Fruit fly (Drosophila melanogaster) whole organism, embryonic: ENCODE data around the gene CG11975.

Experiments used
- Adf1 ChIP-seq: fragments of 200-800 bp; sonication (Bioruptor generic); IDR thresholded peaks from 2 replicates; pipeline ENCODE4 v1.3.6; 2022; ENCODE audit warnings: missing biosample characterization, missing genetic modification characterization
- Bgb ChIP-seq: fragments of 200-800 bp; sonication (Bioruptor generic); IDR thresholded peaks from 2 replicates; pipeline ENCODE4 v1.3.6; 2022; ENCODE audit warnings: missing biosample characterization, missing genetic modification characterization; ENCODE audit not compliant: partially characterized antibody
- Blimp-1 ChIP-seq: fragments of 200-800 bp; sonication (Bioruptor generic); optimal IDR thresholded peaks from 3 replicates; lab custom pipeline; 2018; ENCODE audit warnings: missing biosample characterization, missing genetic modification characterization, mild to moderate bottlenecking, moderate library complexity, missing genetic modification reagents
- CG11085 ChIP-seq: fragments of 200-800 bp; sonication (Bioruptor generic); IDR thresholded peaks from 2 replicates; pipeline ENCODE4 v1.3.6; 2022; ENCODE audit warnings: missing biosample characterization, missing genetic modification characterization
- CG11504 ChIP-seq: fragments of 200-800 bp; sonication (Bioruptor generic); optimal IDR thresholded peaks from 3 replicates; lab custom pipeline; 2019; ENCODE audit warnings: missing biosample characterization, mild to moderate bottlenecking, missing genetic modification characterization, moderate library complexity
- CG1233 ChIP-seq: fragments of 200-800 bp; sonication (Bioruptor generic); optimal IDR thresholded peaks from 4 replicates; lab custom pipeline; 2018; ENCODE audit warnings: missing biosample characterization, mild to moderate bottlenecking, missing genetic modification characterization
- CG12769 ChIP-seq: fragments of 200-800 bp; sonication (Bioruptor generic); optimal IDR thresholded peaks from 2 replicates; lab custom pipeline; 2019; ENCODE audit warnings: missing biosample characterization, mild to moderate bottlenecking, missing genetic modification characterization, moderate library complexity
- CG17385 ChIP-seq: fragments of 200-800 bp; sonication (Bioruptor generic); optimal IDR thresholded peaks from 3 replicates; lab custom pipeline; 2018; ENCODE audit warnings: missing biosample characterization, mild to moderate bottlenecking, missing genetic modification characterization
- CG1832 ChIP-seq: fragments of 200-800 bp; sonication (Bioruptor generic); optimal IDR thresholded peaks from 2 replicates; lab custom pipeline; 2017; ENCODE audit warnings: missing biosample characterization, mild to moderate bottlenecking, missing genetic modification characterization, inconsistent platforms
- CG2199 ChIP-seq: fragments of 200-800 bp; sonication (Bioruptor generic); IDR thresholded peaks from 3 replicates; pipeline ENCODE4 v1.3.6; 2022; ENCODE audit warnings: missing biosample characterization, missing genetic modification characterization
- CG3163 ChIP-seq: fragments of 200-800 bp; sonication (Bioruptor generic); optimal IDR thresholded peaks from 3 replicates; lab custom pipeline; 2016; ENCODE audit warnings: missing biosample characterization, missing genetic modification characterization
- CG4360 ChIP-seq: fragments of 200-800 bp; sonication (Bioruptor generic); IDR thresholded peaks from 2 replicates; pipeline ENCODE4 v1.3.6; 2022; ENCODE audit warnings: missing biosample characterization, missing genetic modification characterization
- CG5180 ChIP-seq: fragments of 200-800 bp; sonication (Bioruptor generic); optimal IDR thresholded peaks from 3 replicates; lab custom pipeline; 2017; ENCODE audit warnings: missing biosample characterization, missing genetic modification characterization, mild to moderate bottlenecking, moderate library complexity, missing genetic modification reagents
- CG6854 ChIP-seq: fragments of 200-800 bp; sonication (Bioruptor generic); optimal IDR thresholded peaks from 3 replicates; lab custom pipeline; 2017; ENCODE audit warnings: missing biosample characterization, mild to moderate bottlenecking, missing genetic modification characterization
- CG7963 ChIP-seq: fragments of 200-800 bp; sonication (Bioruptor generic); IDR thresholded peaks from 3 replicates; pipeline ENCODE4 v1.3.6; 2022; ENCODE audit warnings: missing biosample characterization, missing genetic modification characterization; ENCODE audit not compliant: partially characterized antibody
- CG7987 ChIP-seq: fragments of 200-800 bp; sonication (Bioruptor generic); optimal IDR thresholded peaks from 2 replicates; lab custom pipeline; 2018; ENCODE audit warnings: missing biosample characterization, mild to moderate bottlenecking, missing genetic modification characterization, moderate library complexity
- CG9876 ChIP-seq: fragments of 200-800 bp; sonication (Bioruptor generic); optimal IDR thresholded peaks from 2 replicates; lab custom pipeline; 2016; ENCODE audit warnings: missing biosample characterization, missing genetic modification characterization
- Dad ChIP-seq: fragments of 200-800 bp; sonication (Bioruptor generic); optimal IDR thresholded peaks from 3 replicates; lab custom pipeline; 2016; ENCODE audit warnings: missing biosample characterization, missing genetic modification characterization
- Deaf1 ChIP-seq: fragments of 200-800 bp; optimal IDR thresholded peaks from 3 replicates; lab custom pipeline; 2019; ENCODE audit warnings: missing biosample characterization, mild to moderate bottlenecking, missing genetic modification characterization, moderate library complexity
- Eip74EF ChIP-seq, 2 experiments: fragments of 200-800 bp in 1 of 2; fragments of >200 bp in 1 of 2; sonication (Bioruptor generic) in 1 of 2; optimal IDR thresholded peaks; 2 replicates each; lab custom pipeline; 2017 to 2019; ENCODE audit warnings: missing biosample characterization in 2 of 2, missing genetic modification characterization in 2 of 2, mild to moderate bottlenecking in 1 of 2, moderate library complexity in 1 of 2
- H2.0 ChIP-seq: fragments of 200-800 bp; sonication (Bioruptor generic); IDR thresholded peaks from 2 replicates; pipeline ENCODE4 v1.3.6; 2022; ENCODE audit warnings: missing biosample characterization, missing genetic modification characterization
- Med ChIP-seq: fragments of 200-800 bp; sonication (Bioruptor generic); peaks from one replicate; lab custom pipeline; 2016; ENCODE audit warnings: missing biosample characterization, missing genetic modification characterization, mild to moderate bottlenecking, inconsistent platforms, moderate library complexity
- NC2α ChIP-seq: fragments of 200-800 bp; sonication (Bioruptor generic); optimal IDR thresholded peaks from 2 replicates; lab custom pipeline; 2016; ENCODE audit warnings: missing biosample characterization, missing genetic modification characterization
- Ssrp ChIP-seq: fragments of 200-800 bp; sonication (Bioruptor generic); optimal IDR thresholded peaks from 2 replicates; lab custom pipeline; 2018; ENCODE audit warnings: missing biosample characterization, mild to moderate bottlenecking, missing genetic modification characterization, moderate library complexity
- Trl ChIP-seq, 3 experiments: fragments of >200 bp in 2 of 3; fragments of 200-800 bp in 1 of 3; sonication (Bioruptor generic) in 1 of 3; optimal IDR thresholded peaks; 2 replicates in 1 of 3; 3 replicates in 2 of 3; lab custom pipeline; 2016 to 2017; ENCODE audit warnings: missing biosample characterization in 1 of 3, missing genetic modification characterization in 1 of 3
- amos ChIP-seq: fragments of 200-800 bp; sonication (Bioruptor generic); IDR thresholded peaks from 2 replicates; pipeline ENCODE4 v1.3.6; 2022; ENCODE audit warnings: missing biosample characterization, missing genetic modification characterization; ENCODE audit not compliant: partially characterized antibody
- ase ChIP-seq: fragments of 200-800 bp; sonication (Bioruptor generic); IDR thresholded peaks from 3 replicates; pipeline ENCODE4 v1.3.6; 2022; ENCODE audit warnings: missing biosample characterization, missing genetic modification characterization
- ato ChIP-seq: fragments of 200-800 bp; sonication (Bioruptor generic); IDR thresholded peaks from 2 replicates; pipeline ENCODE4 v1.3.6; 2022; ENCODE audit warnings: missing biosample characterization, missing genetic modification characterization; ENCODE audit not compliant: partially characterized antibody
- bsh ChIP-seq, 2 experiments: fragments of 200-800 bp; sonication (Bioruptor generic); optimal IDR thresholded peaks; 2 replicates each; lab custom pipeline; 2017 to 2018; ENCODE audit warnings: mild to moderate bottlenecking in 2 of 2, missing biosample characterization in 2 of 2, missing genetic modification characterization in 2 of 2, moderate library complexity in 1 of 2
- chinmo ChIP-seq: fragments of 200-800 bp; sonication (Bioruptor generic); IDR thresholded peaks from 4 replicates; pipeline ENCODE4 v1.3.6; 2022; ENCODE audit warnings: missing biosample characterization, missing genetic modification characterization; ENCODE audit not compliant: partially characterized antibody
- chm ChIP-seq: fragments of 200-800 bp; sonication (Bioruptor generic); IDR thresholded peaks from 2 replicates; pipeline ENCODE4 v1.3.6; 2022; ENCODE audit warnings: missing biosample characterization, missing genetic modification characterization
- ci ChIP-seq: fragments of 200-800 bp; sonication (Bioruptor generic); IDR thresholded peaks from 3 replicates; pipeline ENCODE4 v1.3.6; 2022; ENCODE audit warnings: missing biosample characterization, missing genetic modification characterization
- emc ChIP-seq: fragments of 200-800 bp; sonication (Bioruptor generic); optimal IDR thresholded peaks from 2 replicates; lab custom pipeline; 2016; ENCODE audit warnings: missing biosample characterization, missing genetic modification characterization
- esg ChIP-seq: fragments of 200-800 bp; sonication (Bioruptor generic); conservative IDR thresholded peaks from 2 replicates; pipeline ENCODE4 v1.3.6; 2022; ENCODE audit warnings: missing biosample characterization, missing genetic modification characterization
- hkb ChIP-seq, 2 experiments: fragments of 200-800 bp in 1 of 2; fragments of >200 bp in 1 of 2; sonication (Bioruptor generic) in 1 of 2; IDR thresholded peaks in 1 of 2; optimal IDR thresholded peaks in 1 of 2; 2 replicates each; pipeline versions ENCODE4 v1.3.6 to Lab custom; 2017 to 2022; ENCODE audit warnings: missing biosample characterization in 1 of 2, missing genetic modification characterization in 1 of 2
- kni ChIP-seq: fragments of 200-800 bp; sonication (Bioruptor generic); optimal IDR thresholded peaks from 3 replicates; lab custom pipeline; 2017; ENCODE audit warnings: mild to moderate bottlenecking, missing biosample characterization, missing genetic modification reagents, missing genetic modification characterization
- nerfin-1 ChIP-seq: fragments of 200-800 bp; sonication (Bioruptor generic); optimal IDR thresholded peaks from 3 replicates; lab custom pipeline; 2019; ENCODE audit warnings: missing biosample characterization, mild to moderate bottlenecking, missing genetic modification characterization, moderate library complexity
- pan ChIP-seq, 4 experiments: fragments of >200 bp in 3 of 4; fragments of 200-800 bp in 1 of 4; sonication (Bioruptor generic) in 1 of 4; optimal IDR thresholded peaks in 3 of 4; IDR thresholded peaks in 1 of 4; 2 replicates each; pipeline versions ENCODE4 v1.3.6 to Lab custom; 2017 to 2022; ENCODE audit warnings: missing biosample characterization in 2 of 4, missing genetic modification characterization in 2 of 4, mixed read lengths in 1 of 4
- rib ChIP-seq: fragments of 200-800 bp; sonication (Bioruptor generic); IDR thresholded peaks from 2 replicates; pipeline ENCODE4 v1.3.6; 2022; ENCODE audit warnings: missing biosample characterization, missing genetic modification characterization
- scrt ChIP-seq: fragments of 200-800 bp; sonication (Bioruptor generic); optimal IDR thresholded peaks from 2 replicates; lab custom pipeline; 2018; ENCODE audit warnings: missing biosample characterization, mild to moderate bottlenecking, missing genetic modification characterization, moderate library complexity
- sd ChIP-seq: fragments of 200-800 bp; sonication (Bioruptor generic); optimal IDR thresholded peaks from 3 replicates; lab custom pipeline; 2018; ENCODE audit warnings: missing biosample characterization, mild to moderate bottlenecking, missing genetic modification characterization, moderate library complexity
- sisA ChIP-seq: fragments of 200-800 bp; sonication (Bioruptor generic); IDR thresholded peaks from 2 replicates; pipeline ENCODE4 v1.3.6; 2022; ENCODE audit warnings: missing biosample characterization, missing genetic modification characterization
- unpg ChIP-seq: fragments of 200-800 bp; sonication (Bioruptor generic); optimal IDR thresholded peaks from 3 replicates; lab custom pipeline; 2018; ENCODE audit warnings: missing biosample characterization, mild to moderate bottlenecking, missing genetic modification characterization, moderate library complexity
- vvl ChIP-seq: fragments of 200-800 bp; sonication (Bioruptor generic); IDR thresholded peaks from 2 replicates; pipeline ENCODE4 v1.3.6; 2022; ENCODE audit warnings: missing biosample characterization, missing genetic modification characterization
- wdn ChIP-seq: fragments of 200-800 bp; sonication (Bioruptor generic); IDR thresholded peaks from 2 replicates; pipeline ENCODE4 v1.3.6; 2022; ENCODE audit warnings: missing biosample characterization, missing genetic modification characterization

Gene CG11975

dm6 chr3R:8954515-8955358 is 38.3 kb upstream of the CG11975 start (continued):
- no peak for TF ChIP-seq pan (optimal IDR thresholded peaks at IDR 0.05; lab: Kevin White, UChicago)
- no peak for TF ChIP-seq pan (GFP tag; optimal IDR thresholded peaks at IDR 0.05 in 1 of 2, IDR thresholded peaks at IDR 0.05 in 1 of 2)
- no peak for TF ChIP-seq CG1233 (GFP tag; lab: Kevin White, UChicago)
- TF ChIP-seq CG6854 (GFP tag; lab: Kevin White, UChicago) = no peak
- peak; percentile 77 for TF ChIP-seq nerfin-1 (tag; lab: Kevin White, UChicago)
- no peak for TF ChIP-seq NC2α (GFP tag; lab: Kevin White, UChicago)
- TF ChIP-seq CG11085 (GFP tag; lab: Robert Waterston, UW) = no peak
- TF ChIP-seq CG7987 (GFP tag; lab: Kevin White, UChicago) = no peak
- TF ChIP-seq unpg (GFP tag; lab: Kevin White, UChicago) = peak; percentile 72
- no peak for TF ChIP-seq scrt (GFP tag; lab: Kevin White, UChicago)
- no peak for TF ChIP-seq ase (GFP tag; lab: Robert Waterston, UW)
- no peak for TF ChIP-seq ato
- no peak for TF ChIP-seq hkb (optimal IDR thresholded peaks at IDR 0.05; lab: Kevin White, UChicago)
- peak; percentile 28; the same call in 1 of the 2 replicates for TF ChIP-seq hkb (GFP tag; IDR thresholded peaks at IDR 0.05; lab: Robert Waterston, UW)
- TF ChIP-seq Bgb (GFP tag; lab: Robert Waterston, UW) = no peak
- TF ChIP-seq CG7963 (GFP tag; lab: Robert Waterston, UW) = no peak
- peak; percentile 75 for TF ChIP-seq Ssrp (tag; lab: Kevin White, UChicago)
- TF ChIP-seq emc (GFP tag; lab: Kevin White, UChicago) = no peak
- no peak for TF ChIP-seq Dad

- TF ChIP-seq chm (GFP tag; lab: Robert Waterston, UW) = 0 out of 2 replicates have a peak, but pooled peaks have one; percentile 10
- peak; percentile 96 for TF ChIP-seq Deaf1 (tag; lab: Kevin White, UChicago)
- TF ChIP-seq Blimp-1 = peak; percentile 97
- peak; percentile 88 for TF ChIP-seq Adf1
- peak; percentile 55; the same call in 1 of the 2 replicates for TF ChIP-seq rib (GFP tag; lab: Robert Waterston, UW)
- no peak for TF ChIP-seq CG9876
- TF ChIP-seq CG12769 (tag; lab: Kevin White, UChicago) = peak; percentile 5
- TF ChIP-seq CG17385 = peak; percentile 87
- peak; percentile 95; the same call in 3 of the 4 replicates for TF ChIP-seq chinmo (GFP tag; lab: Robert Waterston, UW)
- 0 out of 3 replicates have a peak, but pooled peaks have one; percentile 32 for TF ChIP-seq ci (GFP tag; lab: Robert Waterston, UW)
- TF ChIP-seq CG11504 (tag; lab: Kevin White, UChicago) = peak; percentile 99
- TF ChIP-seq sd (tag; lab: Kevin White, UChicago) = peak; percentile 44
- no peak for TF ChIP-seq sisA (GFP tag; lab: Robert Waterston, UW)
- 0 out of 3 replicates have a peak, but pooled peaks have one; percentile 67 for TF ChIP-seq CG2199 (GFP tag; lab: Robert Waterston, UW)
- TF ChIP-seq H2.0 (GFP tag; lab: Robert Waterston, UW) = no peak
- peak; percentile 32 for TF ChIP-seq Med (GFP tag; lab: Kevin White, UChicago)
- peak; percentile 11; the same call in 1 of the 2 replicates for TF ChIP-seq vvl (GFP tag; lab: Robert Waterston, UW)
- no peak for TF ChIP-seq wdn (GFP tag; lab: Robert Waterston, UW)
- peak; percentile 66 to 67 for TF ChIP-seq Trl (optimal IDR thresholded peaks at IDR 0.05; lab: Kevin White, UChicago)
- no peak for TF ChIP-seq Trl (GFP tag; optimal IDR thresholded peaks at IDR 0.05; lab: Kevin White, UChicago)
- peak; percentile 95 for TF ChIP-seq CG5180 (GFP tag; lab: Kevin White, UChicago)
- peak; percentile 33 for TF ChIP-seq CG3163 (GFP tag; lab: Kevin White, UChicago)
- TF ChIP-seq amos (GFP tag; lab: Robert Waterston, UW) = peak; percentile 35; the same call in 1 of the 2 replicates
- peak in 1 of 2 experiments; percentile 86 for TF ChIP-seq Eip74EF (GFP tag; optimal IDR thresholded peaks at IDR 0.05; lab: Kevin White, UChicago)
- TF ChIP-seq esg (GFP tag; lab: Robert Waterston, UW) = no peak
- no peak for TF ChIP-seq bsh (GFP tag; optimal IDR thresholded peaks at IDR 0.05; lab: Kevin White, UChicago)
- peak; percentile 30 for TF ChIP-seq CG1832 (GFP tag; lab: Kevin White, UChicago)
- TF ChIP-seq CG4360 = peak; percentile 98
- TF ChIP-seq kni = peak; percentile 72
These were observed 37.7 kb upstream of the CG11975 start for dm6 chr3R:8955359-8955820.
